Fruit fly (Drosophila melanogaster): ENCODE data around the gene CG43115.

DNA sequence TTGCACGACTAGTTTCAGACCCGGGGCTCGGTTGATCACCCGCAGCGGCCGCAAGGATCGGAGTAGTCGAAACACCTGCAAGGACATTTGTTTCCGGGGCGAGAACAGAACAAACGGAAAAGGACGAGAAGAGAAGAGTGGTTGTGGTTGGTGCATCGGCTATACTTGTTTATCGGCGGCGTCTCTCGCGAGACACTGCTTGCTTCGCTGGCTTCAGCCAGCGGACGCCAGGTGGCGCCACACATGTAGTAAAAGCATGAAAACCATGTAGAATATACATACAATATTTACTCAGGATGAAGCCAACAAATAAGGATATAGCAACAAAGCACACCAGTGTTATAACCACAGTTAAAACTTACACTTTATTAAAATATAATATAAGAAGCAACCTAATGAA is 43.7 kb upstream of the CG43115 start:
- TF ChIP-seq CG32006 (GFP tag; optimal IDR thresholded peaks at IDR 0.05) (no peak), CG8319 (GFP tag; optimal IDR thresholded peaks at IDR 0.05) (no peak)
